Worm (Caenorhabditis elegans): ENCODE measurements around the gene F11E6.4.

The F11E6.4 gene

ce11 chrIV:17461222-17461707 lies 8.9 kb downstream of the F11E6.4 start, which contains the start of gene rif-1.1 (continued):
- TF ChIP-seq hlh-30 (tag; optimal IDR thresholded peaks at IDR 0.05; ENCODE audit: insufficient read depth) (no peak), duxl-1 (tag; optimal IDR thresholded peaks at IDR 0.05; ENCODE audit: poor library complexity) (no peak), nhr-28 (tag; optimal IDR thresholded peaks at IDR 0.05) (peak; percentile 75), nhr-6 (tag; optimal IDR thresholded peaks at IDR 0.05) (peak; percentile 1), ztf-7 (tag; optimal IDR thresholded peaks at IDR 0.05) (no peak), ZK546.5 (tag; optimal IDR thresholded peaks at IDR 0.05) (no peak), pqm-1 (tag; optimal IDR thresholded peaks at IDR 0.05) (no peak), tra-1 (GFP tag; IDR thresholded peaks at IDR 0.05) (no peak), ctbp-1 (GFP tag; IDR thresholded peaks at IDR 0.05) (no peak), nhr-10 (tag; optimal IDR thresholded peaks at IDR 0.05) (no peak), dpl-1 (GFP tag; optimal IDR thresholded peaks at IDR 0.05) (peak; percentile 84), D1046.2 (GFP tag; IDR thresholded peaks at IDR 0.05) (no peak), dmd-8 (GFP tag; IDR thresholded peaks at IDR 0.05) (no peak), mdl-1 (tag; optimal IDR thresholded peaks at IDR 0.05) (no peak), T26A8.4 (GFP tag; IDR thresholded peaks at IDR 0.05) (no peak), spr-1 (tag; optimal IDR thresholded peaks at IDR 0.05) (no peak), lin-39 (tag; optimal IDR thresholded peaks at IDR 0.05) (no peak), fos-1 (tag; optimal IDR thresholded peaks at IDR 0.05) (no peak), ZK337.2 (GFP tag; IDR thresholded peaks at IDR 0.05) (no peak), nhr-11 (tag; optimal IDR thresholded peaks at IDR 0.05) (no peak), Y48G9A.11 (GFP tag; IDR thresholded peaks at IDR 0.05) (no peak), ces-1 (GFP tag; optimal IDR thresholded peaks at IDR 0.05) (no peak), T20F7.1 (GFP tag; optimal IDR thresholded peaks at IDR 0.05) (no peak), ztf-11 (tag; optimal IDR thresholded peaks at IDR 0.05) (no peak), Y75B8A.6 (GFP tag; IDR thresholded peaks at IDR 0.05) (no peak), hif-1 (tag; optimal IDR thresholded peaks at IDR 0.05) (no peak), nhr-48 (tag; optimal IDR thresholded peaks at IDR 0.05) (no peak), nhr-111 (GFP tag; optimal IDR thresholded peaks at IDR 0.05) (no peak), egl-43 (GFP tag; IDR thresholded peaks at IDR 0.05) (no peak), saeg-2 (GFP tag; IDR thresholded peaks at IDR 0.05) (no peak), daf-16 (GFP tag; optimal IDR thresholded peaks at IDR 0.05) (no peak), daf-16 (tag; optimal IDR thresholded peaks at IDR 0.05) (peak; percentile 51), lin-29 (GFP tag; IDR thresholded peaks at IDR 0.05) (no peak), aly-2 (tag; optimal IDR thresholded peaks at IDR 0.05) (no peak), pha-4 (GFP tag; IDR thresholded peaks at IDR 0.05) (no peak), pha-4 (tag; optimal IDR thresholded peaks at IDR 0.05) (peak; percentile 47), unc-62 (GFP tag; optimal IDR thresholded peaks at IDR 0.05 in 1 of 2) (peak in 1 of 2 experiments; percentile 79), unc-62 (tag; optimal IDR thresholded peaks at IDR 0.05) (no peak), set-16 (GFP tag; IDR thresholded peaks at IDR 0.05) (no peak), dve-1 (tag; optimal IDR thresholded peaks at IDR 0.05; ENCODE audit: insufficient read depth) (peak; percentile 45), daf-19 (GFP tag; conservative IDR thresholded peaks at IDR 0.05) (no peak), ceh-44 (GFP tag; IDR thresholded peaks at IDR 0.05) (no peak), fkh-10 (GFP tag; optimal IDR thresholded peaks at IDR 0.05) (no peak), F26F4.8 (GFP tag; conservative IDR thresholded peaks at IDR 0.05) (no peak), F10B5.3 (tag; optimal IDR thresholded peaks at IDR 0.05) (no peak), lin-15B (tag; optimal IDR thresholded peaks at IDR 0.05) (no peak), cey-2 (tag; optimal IDR thresholded peaks at IDR 0.05; ENCODE audit: borderline replicate concordance, insufficient read depth) (no peak), Y105C5A.15 (GFP tag; IDR thresholded peaks at IDR 0.05) (no peak), madf-5 (GFP tag; IDR thresholded peaks at IDR 0.05) (no peak), unc-39 (tag; optimal IDR thresholded peaks at IDR 0.05) (no peak)

Measured in whole organism, L4 larva.